Worm (Caenorhabditis elegans) whole organism, early embryonic: ENCODE measurements around the gene Y113G7A.14.

Experiments used
- B0310.2 ChIP-seq: sonication (generic microtip); optimal IDR thresholded peaks from 2 replicates; lab custom pipeline; 2016; ENCODE audit warnings: mild to moderate bottlenecking, missing genetic modification characterization, missing compliant biosample characterization
- F13C5.2 ChIP-seq: sonication (generic microtip); optimal IDR thresholded peaks from 2 replicates; lab custom pipeline; 2017; ENCODE audit warnings: mild to moderate bottlenecking, missing genetic modification characterization, inconsistent platforms, missing compliant biosample characterization
- ama-1 ChIP-seq: fragments of 150-350 bp; optimal IDR thresholded peaks from 2 replicates; lab custom pipeline; 2014
- ceh-36 ChIP-seq: sonication (generic microtip); optimal IDR thresholded peaks from 2 replicates; lab custom pipeline; 2016; ENCODE audit warnings: missing genetic modification characterization, inconsistent platforms, missing compliant biosample characterization
- flt-1 ChIP-seq: fragments of 200-800 bp; sonication (Bioruptor generic); IDR thresholded peaks from 2 replicates; pipeline ENCODE4 v1.3.6; 2022; ENCODE audit warnings: missing genetic modification characterization, missing compliant biosample characterization
- pes-1 ChIP-seq: fragments of 200-800 bp; sonication (Bioruptor generic); IDR thresholded peaks from 2 replicates; pipeline ENCODE4 v1.3.6; 2022; ENCODE audit warnings: missing genetic modification reagents, missing genetic modification characterization, missing compliant biosample characterization
- tbx-11 ChIP-seq: fragments of 200-800 bp; sonication (Bioruptor generic); IDR thresholded peaks from 2 replicates; pipeline ENCODE4 v1.3.6; 2022; ENCODE audit warnings: missing genetic modification characterization, missing compliant biosample characterization
- tbx-37 ChIP-seq: fragments of 200-800 bp; sonication (Bioruptor generic); conservative IDR thresholded peaks from 2 replicates; pipeline ENCODE4 v1.3.6; 2022; ENCODE audit warnings: missing genetic modification reagents, missing genetic modification characterization, missing compliant biosample characterization
- tra-4 ChIP-seq: sonication (generic microtip); optimal IDR thresholded peaks from 2 replicates; lab custom pipeline; 2017; ENCODE audit warnings: missing genetic modification characterization, missing compliant biosample characterization

DNA sequence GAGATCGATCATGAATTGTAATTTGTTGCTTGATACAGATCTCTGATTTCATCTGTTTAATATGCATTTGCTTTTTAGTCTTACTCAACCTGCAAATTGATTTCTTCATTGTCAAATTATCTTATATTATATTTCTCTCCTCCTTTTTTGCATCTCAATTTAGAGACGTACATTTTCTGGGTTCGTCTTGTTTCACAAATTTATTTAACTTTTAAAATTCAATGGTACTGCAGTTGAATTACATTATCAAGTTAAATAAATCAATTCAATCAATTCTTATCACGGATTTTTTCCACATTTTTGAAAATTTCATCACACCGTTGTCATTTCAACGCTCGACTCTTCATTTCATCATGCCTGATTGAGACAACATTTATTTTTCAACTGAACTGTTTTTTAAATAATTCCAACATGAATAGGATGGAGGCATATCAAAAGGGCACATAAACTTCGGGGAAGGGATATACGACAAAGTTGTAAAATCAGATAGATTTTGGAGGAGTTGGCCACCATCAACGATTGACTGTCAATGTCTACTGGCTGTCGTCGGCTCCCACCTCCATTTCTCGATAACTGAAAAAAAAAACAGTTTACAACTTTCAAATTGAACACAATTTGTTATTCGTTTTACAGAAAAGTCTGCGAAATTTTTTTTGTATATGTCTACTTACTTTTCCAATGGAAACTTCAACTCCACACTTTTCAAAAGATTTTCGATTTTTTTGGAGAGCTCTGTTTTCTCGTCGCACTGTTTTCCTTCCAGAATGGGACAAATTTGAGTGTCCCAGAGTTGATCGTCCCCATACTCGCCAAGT lies 24.2 kb upstream of the Y113G7A.14 start:
- TF ChIP-seq flt-1 (GFP tag; lab: Robert Waterston, UW), result no peak
- TF ChIP-seq tbx-11, result no peak
- TF ChIP-seq B0310.2 (tag; lab: Kevin White, UChicago), result no peak
- TF ChIP-seq ama-1 (lab: Kevin White, UChicago), result no peak
- TF ChIP-seq ceh-36 (tag; lab: Kevin White, UChicago), result no peak
- TF ChIP-seq pes-1, result no peak
- TF ChIP-seq F13C5.2 (tag; lab: Kevin White, UChicago), result no peak
- no peak for TF ChIP-seq tra-4 (tag; lab: Kevin White, UChicago)
- no peak for TF ChIP-seq tbx-37
